Fruit fly (Drosophila melanogaster): ENCODE data around the gene ppan.

Gene ppan

DNA sequence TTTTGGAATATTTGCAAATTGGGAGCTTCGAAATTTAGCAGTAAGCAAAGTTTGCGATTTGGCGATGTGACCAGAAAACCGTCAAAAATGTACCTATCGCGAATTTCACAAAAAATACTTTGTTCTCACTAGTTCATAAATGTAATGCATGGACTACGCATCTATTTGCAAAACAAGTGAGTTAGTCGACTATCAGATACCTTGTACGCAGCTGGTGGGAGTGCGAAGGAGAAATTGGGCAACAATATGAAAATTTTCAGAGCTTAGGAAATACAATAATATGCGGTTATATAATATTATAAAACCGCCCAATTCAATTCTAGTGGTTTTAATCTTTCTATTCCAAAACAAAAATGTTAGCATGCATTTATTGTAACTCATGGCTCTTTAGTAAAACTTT lies 2.7 kb downstream of the ppan start, which contains the start of gene Bdbt (continued):
- TF ChIP-seq ssp (GFP tag; IDR thresholded peaks at IDR 0.05) (peak; percentile 95), Opbp (GFP tag; IDR thresholded peaks at IDR 0.05; ENCODE audit: partially characterized antibody) (peak; percentile 73; the same call in 2 of the 3 replicates), CG6254 (GFP tag; optimal IDR thresholded peaks at IDR 0.05) (no peak), nerfin-2 (GFP tag; IDR thresholded peaks at IDR 0.05; ENCODE audit: partially characterized antibody) (peak; percentile 96), chinmo (GFP tag; IDR thresholded peaks at IDR 0.05; ENCODE audit: partially characterized antibody) (peak; percentile 90), stwl (tag; optimal IDR thresholded peaks at IDR 0.05) (peak; percentile 46), CG16815 (GFP tag; optimal IDR thresholded peaks at IDR 0.05) (peak; percentile 1), klu (GFP tag; IDR thresholded peaks at IDR 0.05) (no peak), mld (GFP tag; IDR thresholded peaks at IDR 0.05; ENCODE audit: partially characterized antibody) (peak; percentile 83), Med (GFP tag) (peak; percentile 88), slbo (GFP tag; IDR thresholded peaks at IDR 0.05) (peak; percentile 68), lov (optimal IDR thresholded peaks at IDR 0.05) (no peak), lov (GFP tag; IDR thresholded peaks at IDR 0.05) (no peak), Dbx (GFP tag; IDR thresholded peaks at IDR 0.05) (0 out of 3 replicates have a peak, but pooled peaks have one; percentile 55), CG14710 (tag; optimal IDR thresholded peaks at IDR 0.05) (peak; percentile 10), CG42726 (GFP tag; IDR thresholded peaks at IDR 0.05; ENCODE audit: partially characterized antibody) (0 out of 2 replicates have a peak, but pooled peaks have one; percentile 24), Ets65A (GFP tag) (peak; percentile 32), fd96Cb (tag; optimal IDR thresholded peaks at IDR 0.05) (peak; percentile 21), pzg (GFP tag; optimal IDR thresholded peaks at IDR 0.05) (peak; percentile 83), mam (GFP tag; optimal IDR thresholded peaks at IDR 0.05) (peak; percentile 39), Pdp1 (GFP tag; optimal IDR thresholded peaks at IDR 0.05) (peak; percentile 13 to 94), CG15514 (GFP tag; optimal IDR thresholded peaks at IDR 0.05) (peak; percentile 81), zfh2 (GFP tag; optimal IDR thresholded peaks at IDR 0.05) (peak; percentile 62), phol (tag; optimal IDR thresholded peaks at IDR 0.05) (peak; percentile 35), Sry-δ (GFP tag; optimal IDR thresholded peaks at IDR 0.05) (peak; percentile 13), CG15696 (tag; optimal IDR thresholded peaks at IDR 0.05) (no peak), CG18764 (GFP tag; optimal IDR thresholded peaks at IDR 0.05) (no peak), CG31365 (tag; optimal IDR thresholded peaks at IDR 0.05) (no peak), chif (GFP tag; optimal IDR thresholded peaks at IDR 0.05) (peak in 1 of 2 experiments; percentile 25), CG9609 (GFP tag; optimal IDR thresholded peaks at IDR 0.05) (peak; percentile 21), NFAT (GFP tag; IDR thresholded peaks at IDR 0.05) (peak; percentile 60), tna (GFP tag; IDR thresholded peaks at IDR 0.05; ENCODE audit: partially characterized antibody) (peak; percentile 95), CG34422 (GFP tag; IDR thresholded peaks at IDR 0.05) (peak; percentile 52; the same call in 1 of the 3 replicates)

- peak; percentile 35 for TF ChIP-seq gsb-n (tag; optimal IDR thresholded peaks at IDR 0.05)
- no peak for TF ChIP-seq Hr39 (optimal IDR thresholded peaks at IDR 0.05)
- no peak for TF ChIP-seq CG8290 (GFP tag; optimal IDR thresholded peaks at IDR 0.05)
- TF ChIP-seq CG8290 (tag; optimal IDR thresholded peaks at IDR 0.05), result no peak
- TF ChIP-seq chinmo (GFP tag; IDR thresholded peaks at IDR 0.05; ENCODE audit: partially characterized antibody), result 0 out of 4 replicates have a peak, but pooled peaks have one; percentile 58
- no peak for TF ChIP-seq CG11560 (tag; IDR thresholded peaks at IDR 0.05)
- TF ChIP-seq Hr51 (GFP tag; optimal IDR thresholded peaks at IDR 0.05), result no peak
- TF ChIP-seq CG33557 (GFP tag; optimal IDR thresholded peaks at IDR 0.05), result no peak
- TF ChIP-seq crol (GFP tag; IDR thresholded peaks at IDR 0.05), result peak; percentile 58
- no peak for TF ChIP-seq CG34224 (GFP tag; IDR thresholded peaks at IDR 0.05; ENCODE audit: partially characterized antibody)
Observed at dm6 chr3R:21124225-21124624, 8.2 kb downstream of the ppan start.
